Comparison of ENCODE assay signal across 1 fruit fly cellular context in the genomic region with DNA sequence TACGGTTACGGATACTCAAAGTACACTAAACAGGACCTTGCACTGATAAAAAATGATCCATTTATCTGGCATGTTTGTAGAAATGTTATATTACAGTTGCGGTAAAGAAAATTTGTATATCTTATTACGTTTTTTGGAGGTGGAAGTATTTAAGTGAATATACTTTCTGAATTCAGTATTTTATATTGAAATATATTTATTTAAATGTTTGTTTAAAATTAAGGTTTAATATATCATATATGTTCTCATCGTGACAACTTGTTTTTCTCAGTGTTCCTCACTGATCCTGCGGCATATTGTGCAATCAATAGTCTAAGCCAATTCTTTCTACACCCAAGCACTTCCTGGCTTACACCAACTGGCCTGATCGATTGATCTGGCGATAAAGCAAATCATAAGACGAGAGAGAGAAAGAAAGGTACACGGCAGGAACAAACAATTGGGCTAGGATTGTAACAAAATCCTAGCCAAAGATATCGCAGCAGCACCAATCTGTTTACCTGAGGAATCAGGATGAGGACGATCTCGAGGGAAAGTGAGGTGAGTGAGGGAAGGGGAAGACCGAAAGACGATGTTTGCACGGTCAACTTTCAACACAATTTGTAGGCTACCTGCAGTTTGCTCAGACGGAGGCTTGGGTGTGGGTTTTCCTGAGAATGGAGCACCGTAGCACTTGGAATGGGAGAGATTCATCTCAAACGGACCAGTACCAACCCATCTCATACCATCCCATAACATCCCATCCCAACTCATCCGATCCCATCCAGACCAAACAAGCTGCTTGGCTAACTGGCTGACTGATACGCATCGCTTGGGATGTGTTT.
TF ChIP-seq lines count a peak whose summit lies in the region.

No protein-coding gene starts in this region.

TF ChIP-seq in whole organism, embryonic, 481 proteins besides CTCF, POLR2A, EP300 and RAD21 (continued from another document):
- no peak for TF ChIP-seq Trl (optimal IDR thresholded peaks at IDR 0.05; lab: Kevin White, UChicago)
- no peak for TF ChIP-seq Trl (GFP tag; optimal IDR thresholded peaks at IDR 0.05; lab: Kevin White, UChicago)
- no peak for TF ChIP-seq CG3163 (GFP tag; optimal IDR thresholded peaks at IDR 0.05; lab: Kevin White, UChicago)
- TF ChIP-seq dmrt11E (tag; optimal IDR thresholded peaks at IDR 0.05; lab: Kevin White, UChicago): peak; percentile 57
- no peak for TF ChIP-seq NC2β (GFP tag; optimal IDR thresholded peaks at IDR 0.05; lab: Kevin White, UChicago)
- TF ChIP-seq cwo (GFP tag; optimal IDR thresholded peaks at IDR 0.05; lab: Kevin White, UChicago): no peak
- TF ChIP-seq wek (GFP tag; optimal IDR thresholded peaks at IDR 0.05; lab: Kevin White, UChicago): no peak
- TF ChIP-seq CG15479 (GFP tag; optimal IDR thresholded peaks at IDR 0.05; lab: Kevin White, UChicago): peak; percentile 92
- TF ChIP-seq Lim3 (GFP tag; IDR thresholded peaks at IDR 0.05; lab: Robert Waterston, UW): no peak
- TF ChIP-seq Side (GFP tag; optimal IDR thresholded peaks at IDR 0.05; lab: Kevin White, UChicago): no peak
- no peak for TF ChIP-seq Tbp (GFP tag; optimal IDR thresholded peaks at IDR 0.05; lab: Kevin White, UChicago)
- TF ChIP-seq Gsc (GFP tag; IDR thresholded peaks at IDR 0.05; lab: Robert Waterston, UW): no peak
- TF ChIP-seq gcm2 (GFP tag; optimal IDR thresholded peaks at IDR 0.05; lab: Kevin White, UChicago): no peak
- TF ChIP-seq insv (GFP tag; optimal IDR thresholded peaks at IDR 0.05; lab: Kevin White, UChicago): peak in 1 of 2 experiments; percentile 42
- no peak for TF ChIP-seq CG10209 (GFP tag; optimal IDR thresholded peaks at IDR 0.05; lab: Kevin White, UChicago)
- no peak for TF ChIP-seq CG11723 (GFP tag; optimal IDR thresholded peaks at IDR 0.05; lab: Kevin White, UChicago)
- TF ChIP-seq prd (optimal IDR thresholded peaks at IDR 0.05; lab: Kevin White, UChicago): no peak
- TF ChIP-seq prd (GFP tag; IDR thresholded peaks at IDR 0.05; lab: Robert Waterston, UW): peak; percentile 47; the same call in 2 of the 3 replicates
- peak; percentile 71 for TF ChIP-seq zen (tag; optimal IDR thresholded peaks at IDR 0.05; lab: Kevin White, UChicago)
- peak; percentile 72 for TF ChIP-seq Kr (GFP tag; optimal IDR thresholded peaks at IDR 0.05; lab: Kevin White, UChicago)
- no peak for TF ChIP-seq CG18476 (GFP tag; optimal IDR thresholded peaks at IDR 0.05; lab: Kevin White, UChicago)
- no peak for TF ChIP-seq chif (GFP tag; optimal IDR thresholded peaks at IDR 0.05; lab: Kevin White, UChicago)
- TF ChIP-seq unc-4 (GFP tag; IDR thresholded peaks at IDR 0.05; lab: Robert Waterston, UW; ENCODE audit: partially characterized antibody): no peak
- peak; percentile 51 for TF ChIP-seq CG8478 (optimal IDR thresholded peaks at IDR 0.05; lab: Kevin White, UChicago)
- TF ChIP-seq ara (GFP tag; IDR thresholded peaks at IDR 0.05; lab: Robert Waterston, UW): no peak
- no peak for TF ChIP-seq gsb-n (tag; optimal IDR thresholded peaks at IDR 0.05; lab: Kevin White, UChicago)
- no peak for TF ChIP-seq CG13775 (GFP tag; optimal IDR thresholded peaks at IDR 0.05; lab: Kevin White, UChicago)
- TF ChIP-seq D (optimal IDR thresholded peaks at IDR 0.05; lab: Kevin White, UChicago): peak; percentile 78
- TF ChIP-seq D (GFP tag; optimal IDR thresholded peaks at IDR 0.05; lab: Kevin White, UChicago): no peak
- TF ChIP-seq CG8924 (tag; optimal IDR thresholded peaks at IDR 0.05; lab: Kevin White, UChicago): peak; percentile 40
- no peak for TF ChIP-seq Hmx (GFP tag; optimal IDR thresholded peaks at IDR 0.05; lab: Kevin White, UChicago)
- TF ChIP-seq BEAF-32 (GFP tag; optimal IDR thresholded peaks at IDR 0.05; lab: Kevin White, UChicago): no peak
- peak; percentile 84 for TF ChIP-seq zf30C (GFP tag; optimal IDR thresholded peaks at IDR 0.05; lab: Kevin White, UChicago)
- TF ChIP-seq lab (GFP tag; optimal IDR thresholded peaks at IDR 0.05; lab: Kevin White, UChicago): no peak
- no peak for TF ChIP-seq CG31224 (GFP tag; IDR thresholded peaks at IDR 0.05; lab: Robert Waterston, UW)
- no peak for TF ChIP-seq MESR4 (GFP tag; optimal IDR thresholded peaks at IDR 0.05; lab: Kevin White, UChicago)
- no peak for TF ChIP-seq kay (GFP tag; optimal IDR thresholded peaks at IDR 0.05; lab: Kevin White, UChicago)
- no peak for TF ChIP-seq CG9817 (tag; optimal IDR thresholded peaks at IDR 0.05; lab: Kevin White, UChicago)
- TF ChIP-seq zfh1 (GFP tag; IDR thresholded peaks at IDR 0.05; lab: Robert Waterston, UW): 0 out of 3 replicates have a peak, but pooled peaks have one; percentile 44
- TF ChIP-seq kni (GFP tag; optimal IDR thresholded peaks at IDR 0.05; lab: Kevin White, UChicago): peak; percentile 52
- TF ChIP-seq CG17829 (tag; optimal IDR thresholded peaks at IDR 0.05; lab: Kevin White, UChicago): peak; percentile 27
- peak; percentile 8 for TF ChIP-seq trem (tag; optimal IDR thresholded peaks at IDR 0.05; lab: Kevin White, UChicago)
- peak in 1 of 2 experiments; percentile 94 for TF ChIP-seq tll (GFP tag; optimal IDR thresholded peaks at IDR 0.05; lab: Kevin White, UChicago)
- no peak for TF ChIP-seq CG14014 (GFP tag; IDR thresholded peaks at IDR 0.05; lab: Robert Waterston, UW)
- peak; percentile 37; the same call in 1 of the 2 replicates for TF ChIP-seq crol (GFP tag; IDR thresholded peaks at IDR 0.05; lab: Robert Waterston, UW)
- TF ChIP-seq CG11695 (GFP tag; IDR thresholded peaks at IDR 0.05; lab: Robert Waterston, UW): no peak
- TF ChIP-seq Sry-β (GFP tag; optimal IDR thresholded peaks at IDR 0.05; lab: Kevin White, UChicago): no peak
- TF ChIP-seq seq (GFP tag; IDR thresholded peaks at IDR 0.05; lab: Robert Waterston, UW): no peak
- no peak for TF ChIP-seq Deaf1 (tag; optimal IDR thresholded peaks at IDR 0.05; lab: Kevin White, UChicago)
- TF ChIP-seq CG10267 (tag; optimal IDR thresholded peaks at IDR 0.05; lab: Kevin White, UChicago): peak; percentile 42
- TF ChIP-seq lola (GFP tag; optimal IDR thresholded peaks at IDR 0.05; lab: Kevin White, UChicago): peak in 1 of 3 experiments; percentile 49
- 0 out of 2 replicates have a peak, but pooled peaks have one; percentile 36 for TF ChIP-seq Xrp1 (GFP tag; IDR thresholded peaks at IDR 0.05; lab: Robert Waterston, UW)
